Fruit fly (Drosophila melanogaster) whole organism, embryonic: Measurements from ENCODE around the gene Sur-8.
A peak's percentile ranks its signal among the peaks of the same experiment; 100 is the strongest.

Experiments
- Asciz ChIP-seq: fragments of 200-800 bp; sonication (Bioruptor generic); optimal IDR thresholded peaks from 2 replicates; lab custom pipeline; 2017; ENCODE audit warnings: missing biosample characterization, mild to moderate bottlenecking, missing genetic modification characterization, missing genetic modification reagents
- BEAF-32 ChIP-seq: fragments of 200-800 bp; sonication (Bioruptor generic); optimal IDR thresholded peaks from 3 replicates; lab custom pipeline; 2017; ENCODE audit warnings: missing biosample characterization, missing genetic modification characterization, mild to moderate bottlenecking, moderate library complexity, missing genetic modification reagents
- Bgb ChIP-seq: fragments of 200-800 bp; sonication (Bioruptor generic); IDR thresholded peaks from 2 replicates; pipeline ENCODE4 v1.3.6; 2022; ENCODE audit warnings: missing biosample characterization, missing genetic modification characterization; ENCODE audit not compliant: partially characterized antibody
- CG10366 ChIP-seq: fragments of 200-800 bp; sonication (Bioruptor generic); IDR thresholded peaks from 2 replicates; pipeline ENCODE4 v1.3.6; 2022; ENCODE audit warnings: missing biosample characterization, missing genetic modification characterization
- CG12155 ChIP-seq: fragments of 200-800 bp; sonication (Bioruptor generic); optimal IDR thresholded peaks from 3 replicates; lab custom pipeline; 2016; ENCODE audit warnings: missing biosample characterization, missing genetic modification characterization
- CG1603 ChIP-seq: fragments of 200-800 bp; sonication (Bioruptor generic); optimal IDR thresholded peaks from 2 replicates; lab custom pipeline; 2019; ENCODE audit warnings: missing biosample characterization, mild to moderate bottlenecking, missing genetic modification characterization, moderate library complexity
- CG17361 ChIP-seq: fragments of 200-800 bp; sonication (Bioruptor generic); IDR thresholded peaks from 3 replicates; pipeline ENCODE4 v1.3.6; 2022; ENCODE audit warnings: missing biosample characterization, missing genetic modification characterization
- CG17829 ChIP-seq: fragments of 200-800 bp; optimal IDR thresholded peaks from 2 replicates; lab custom pipeline; 2019; ENCODE audit warnings: missing biosample characterization, mild to moderate bottlenecking, missing genetic modification characterization, moderate library complexity
- CG18764 ChIP-seq: fragments of 200-800 bp; sonication (Bioruptor generic); optimal IDR thresholded peaks from 3 replicates; lab custom pipeline; 2016; ENCODE audit warnings: missing biosample characterization, missing genetic modification characterization
- CG2120 ChIP-seq: fragments of 200-800 bp; sonication (Bioruptor generic); optimal IDR thresholded peaks from 3 replicates; lab custom pipeline; 2016; ENCODE audit warnings: missing biosample characterization, missing genetic modification characterization
- CG2678 ChIP-seq: fragments of 200-800 bp; sonication (Bioruptor generic); optimal IDR thresholded peaks from 3 replicates; lab custom pipeline; 2019; ENCODE audit warnings: missing biosample characterization, mild to moderate bottlenecking, missing genetic modification characterization, moderate library complexity
- CG3847 ChIP-seq: fragments of 200-800 bp; sonication (Bioruptor generic); IDR thresholded peaks from 2 replicates; pipeline ENCODE4 v1.3.6; 2022; ENCODE audit warnings: missing biosample characterization, missing genetic modification characterization
- CG4617 ChIP-seq: fragments of 200-800 bp; sonication (Bioruptor generic); optimal IDR thresholded peaks from 3 replicates; lab custom pipeline; 2016; ENCODE audit warnings: missing biosample characterization, missing genetic modification characterization, borderline replicate concordance
- CG7357 ChIP-seq: fragments of 200-800 bp; sonication (Bioruptor generic); IDR thresholded peaks from 3 replicates; pipeline ENCODE4 v1.3.6; 2022; ENCODE audit warnings: missing biosample characterization, missing genetic modification characterization
- Eip74EF ChIP-seq, 2 experiments: fragments of 200-800 bp in 1 of 2; fragments of >200 bp in 1 of 2; sonication (Bioruptor generic) in 1 of 2; optimal IDR thresholded peaks; 2 replicates each; lab custom pipeline; 2017 to 2019; ENCODE audit warnings: missing biosample characterization in 2 of 2, missing genetic modification characterization in 2 of 2, mild to moderate bottlenecking in 1 of 2, moderate library complexity in 1 of 2
- HHEX ChIP-seq: fragments of 200-800 bp; sonication (Bioruptor generic); optimal IDR thresholded peaks from 3 replicates; lab custom pipeline; 2017; ENCODE audit warnings: missing biosample characterization, mild to moderate bottlenecking, missing genetic modification characterization, missing genetic modification reagents
- Hmr ChIP-seq: fragments of 200-800 bp; sonication (Bioruptor generic); optimal IDR thresholded peaks from 3 replicates; lab custom pipeline; 2017; ENCODE audit warnings: mild to moderate bottlenecking, missing biosample characterization, missing genetic modification reagents, missing genetic modification characterization
- Hr51 ChIP-seq, 2 experiments: fragments of 200-800 bp; sonication (Bioruptor generic); optimal IDR thresholded peaks; 2 replicates in 1 of 2; 3 replicates in 1 of 2; lab custom pipeline; 2016 to 2018; ENCODE audit warnings: missing biosample characterization in 2 of 2, missing genetic modification characterization in 2 of 2, mild to moderate bottlenecking in 1 of 2, moderate library complexity in 1 of 2
- Med ChIP-seq: fragments of 200-800 bp; sonication (Bioruptor generic); peaks from one replicate; lab custom pipeline; 2016; ENCODE audit warnings: missing biosample characterization, missing genetic modification characterization, mild to moderate bottlenecking, inconsistent platforms, moderate library complexity
- Nf-YA ChIP-seq: fragments of 200-800 bp; sonication (Bioruptor generic); IDR thresholded peaks from 2 replicates; pipeline ENCODE4 v1.3.6; 2022; ENCODE audit warnings: missing biosample characterization, missing genetic modification characterization
- Sin3A ChIP-seq: fragments of >200 bp; optimal IDR thresholded peaks from 2 replicates; lab custom pipeline; 2018
- Xbp1 ChIP-seq: fragments of 200-800 bp; sonication (Bioruptor generic); optimal IDR thresholded peaks from 3 replicates; lab custom pipeline; 2016; ENCODE audit warnings: missing biosample characterization, mild to moderate bottlenecking, missing genetic modification characterization
- aop ChIP-seq: fragments of 200-800 bp; sonication (Bioruptor generic); IDR thresholded peaks from 2 replicates; pipeline ENCODE4 v1.3.6; 2022; ENCODE audit warnings: missing biosample characterization, missing genetic modification characterization
- bcd ChIP-seq: fragments of 200-800 bp; sonication (Bioruptor generic); optimal IDR thresholded peaks from 2 replicates; lab custom pipeline; 2017; ENCODE audit warnings: missing biosample characterization, mild to moderate bottlenecking, missing genetic modification characterization
- bowl ChIP-seq: fragments of 200-800 bp; sonication (Bioruptor generic); IDR thresholded peaks from 2 replicates; pipeline ENCODE4 v1.3.6; 2022; ENCODE audit warnings: missing biosample characterization, missing genetic modification characterization
- da ChIP-seq: fragments of 200-800 bp; sonication (Bioruptor generic); optimal IDR thresholded peaks from 2 replicates; lab custom pipeline; 2016; ENCODE audit warnings: missing biosample characterization, missing genetic modification characterization
- esg ChIP-seq: fragments of 200-800 bp; sonication (Bioruptor generic); conservative IDR thresholded peaks from 2 replicates; pipeline ENCODE4 v1.3.6; 2022; ENCODE audit warnings: missing biosample characterization, missing genetic modification characterization
- exex ChIP-seq: fragments of 200-800 bp; sonication (Bioruptor generic); optimal IDR thresholded peaks from 4 replicates; lab custom pipeline; 2018; ENCODE audit warnings: missing biosample characterization, mild to moderate bottlenecking, missing genetic modification characterization, moderate library complexity
- fd64A ChIP-seq: fragments of 200-800 bp; sonication (Bioruptor generic); optimal IDR thresholded peaks from 3 replicates; lab custom pipeline; 2018; ENCODE audit warnings: missing biosample characterization, mild to moderate bottlenecking, missing genetic modification characterization
- fru ChIP-seq: fragments of >200 bp; optimal IDR thresholded peaks from 2 replicates; lab custom pipeline; 2017
- ham ChIP-seq: fragments of 200-800 bp; sonication (Bioruptor generic); IDR thresholded peaks from 2 replicates; pipeline ENCODE4 v1.3.6; 2022; ENCODE audit warnings: missing biosample characterization, missing genetic modification characterization
- hbn ChIP-seq: fragments of 200-800 bp; sonication (Bioruptor generic); IDR thresholded peaks from 2 replicates; pipeline ENCODE4 v1.3.6; 2022; ENCODE audit warnings: missing biosample characterization, missing genetic modification characterization; ENCODE audit not compliant: partially characterized antibody
- lbe ChIP-seq: fragments of 200-800 bp; sonication (Bioruptor generic); optimal IDR thresholded peaks from 2 replicates; lab custom pipeline; 2016; ENCODE audit warnings: missing biosample characterization, mild to moderate bottlenecking, missing genetic modification characterization
- sens ChIP-seq: fragments of 200-800 bp; sonication (Bioruptor generic); peaks from one replicate; lab custom pipeline; 2016; ENCODE audit warnings: missing biosample characterization, missing genetic modification characterization
- slou ChIP-seq: fragments of 200-800 bp; sonication (Bioruptor generic); optimal IDR thresholded peaks from 3 replicates; lab custom pipeline; 2016; ENCODE audit warnings: missing biosample characterization, missing genetic modification characterization
- toy ChIP-seq: fragments of 200-800 bp; sonication (Bioruptor generic); IDR thresholded peaks from 2 replicates; pipeline ENCODE4 v1.3.6; 2022; ENCODE audit warnings: missing biosample characterization, missing genetic modification characterization
- zfh1 ChIP-seq: fragments of 200-800 bp; sonication (Bioruptor generic); IDR thresholded peaks from 3 replicates; pipeline ENCODE4 v1.3.6; 2022; ENCODE audit warnings: missing biosample characterization, missing genetic modification characterization

The Sur-8 gene

DNA sequence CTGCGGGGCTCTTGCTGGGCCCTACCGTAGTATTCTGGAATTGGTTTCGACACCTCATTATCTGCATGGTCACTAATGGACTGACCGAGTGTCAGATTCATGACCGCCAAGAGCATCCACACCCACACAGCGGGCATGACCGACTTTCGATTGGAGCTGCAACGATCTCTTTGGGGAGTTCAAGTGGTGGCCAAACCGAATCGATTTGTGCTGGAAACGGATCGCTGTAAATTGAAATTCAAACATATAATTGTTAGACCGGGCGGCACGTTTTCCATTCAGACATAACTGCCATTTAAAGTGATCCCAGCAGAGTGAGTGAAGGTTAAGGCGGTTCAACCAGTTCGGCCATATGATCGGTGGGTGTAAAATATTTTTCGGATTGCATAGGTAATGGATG, 4.1 kb upstream of the Sur-8 start, which contains the start of the genes CG42824 and CG42798 (continued):
- TF ChIP-seq bcd (GFP tag; lab: Kevin White, UChicago) = no peak
- no peak for TF ChIP-seq Asciz (GFP tag; lab: Kevin White, UChicago)

DNA sequence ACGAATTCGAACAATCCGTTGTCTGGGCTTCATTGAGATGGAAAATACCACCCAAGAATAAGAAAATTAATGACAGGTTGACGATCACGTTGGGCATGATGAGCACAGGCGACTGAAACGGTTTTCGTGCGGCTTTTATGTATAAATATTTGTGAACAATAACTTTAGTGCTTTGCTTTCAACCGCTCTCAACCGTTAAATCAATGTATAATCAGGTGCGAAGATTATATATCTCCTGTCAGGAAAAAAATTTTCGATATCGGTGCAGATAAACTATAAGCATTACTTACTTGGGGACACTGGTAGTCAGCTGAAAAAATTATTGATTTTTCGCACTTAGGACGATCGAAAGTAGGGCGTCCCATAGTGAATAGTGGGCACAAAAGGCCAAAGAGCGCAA, 2.7 kb upstream of the Sur-8 start, which contains the start of gene CG42823:
TSS of gene CG42823 (minus strand) at position 101 of the 400 bp plus-strand sequence.
- TF ChIP-seq CG17829 (no peak), CG4617 (GFP tag; lab: Kevin White, UChicago) (no peak), Nf-YA (GFP tag; lab: Robert Waterston, UW) (no peak), Sin3A (lab: Kevin White, UChicago) (no peak), CG3847 (GFP tag; lab: Robert Waterston, UW) (no peak), toy (no peak), zfh1 (GFP tag; lab: Robert Waterston, UW) (no peak), BEAF-32 (GFP tag; lab: Kevin White, UChicago) (no peak), Xbp1 (GFP tag; lab: Kevin White, UChicago) (no peak), exex (tag; lab: Kevin White, UChicago) (no peak), ham (GFP tag; lab: Robert Waterston, UW) (no peak), fd64A (GFP tag; lab: Kevin White, UChicago) (no peak)
- TF ChIP-seq, all 482 proteins: peak for 0

DNA sequence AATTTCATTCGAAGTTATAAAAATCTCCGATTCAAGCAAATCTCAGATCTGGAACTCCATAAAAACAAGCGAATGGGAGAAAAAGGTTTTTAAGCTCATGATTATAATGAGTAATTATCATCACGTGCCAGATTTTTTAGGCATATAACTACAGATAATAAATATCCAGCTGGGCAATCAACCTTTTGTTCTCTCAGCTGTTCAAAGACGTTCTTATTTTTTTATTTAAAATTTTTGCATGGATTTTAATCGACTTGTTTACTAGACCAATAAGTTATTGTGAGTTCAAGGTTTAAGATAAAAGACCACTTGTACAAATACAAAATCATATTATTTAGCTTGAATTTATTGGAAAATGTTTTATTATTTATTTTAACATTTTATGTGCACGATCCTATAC, 1.8 kb upstream of the Sur-8 start:
- TF ChIP-seq da (GFP tag; lab: Kevin White, UChicago) (no peak), lbe (GFP tag; lab: Kevin White, UChicago) (peak; percentile 75), CG2678 (tag; lab: Kevin White, UChicago) (peak; percentile 6), Eip74EF (GFP tag; optimal IDR thresholded peaks at IDR 0.05; lab: Kevin White, UChicago) (no peak), CG2120 (GFP tag; lab: Kevin White, UChicago) (peak; percentile 32), Hmr (GFP tag; lab: Kevin White, UChicago) (peak; percentile 66), CG1603 (tag; lab: Kevin White, UChicago) (no peak), fru (lab: Kevin White, UChicago) (no peak), CG12155 (GFP tag; lab: Kevin White, UChicago) (no peak), zfh1 (GFP tag; lab: Robert Waterston, UW) (no peak), aop (GFP tag; lab: Robert Waterston, UW) (no peak), bowl (no peak), CG17361 (GFP tag; lab: Robert Waterston, UW) (no peak), sens (GFP tag; lab: Kevin White, UChicago) (peak; percentile 15), Med (GFP tag; lab: Kevin White, UChicago) (peak; percentile 33)

DNA sequence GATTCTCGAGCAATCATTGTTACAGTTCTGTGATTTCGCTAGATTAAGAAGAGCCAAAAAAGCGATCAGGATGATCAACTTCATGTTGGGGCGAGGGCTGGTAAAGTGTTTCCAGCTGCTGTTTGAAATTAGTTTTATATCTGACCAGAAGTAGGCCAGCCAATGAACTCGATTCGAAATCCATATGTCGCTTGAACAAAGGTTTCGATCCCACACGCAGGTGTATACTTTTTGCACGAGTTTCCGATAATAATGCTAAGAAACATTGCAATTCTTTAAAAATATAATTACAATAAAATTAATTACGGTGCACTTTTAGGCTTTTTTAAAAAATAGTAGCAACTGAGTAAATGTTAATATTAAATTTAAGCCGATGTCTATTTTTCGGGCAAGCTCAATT, 1.3 kb upstream of the Sur-8 start, which contains the start of gene CG34280:
TSS of gene CG34280 (minus strand) at position 101 of the 400 bp plus-strand sequence.
- TF ChIP-seq Bgb (GFP tag; lab: Robert Waterston, UW) (no peak), CG18764 (GFP tag; lab: Kevin White, UChicago) (no peak), esg (GFP tag; lab: Robert Waterston, UW) (no peak), hbn (GFP tag; lab: Robert Waterston, UW) (no peak), Hr51 (GFP tag; optimal IDR thresholded peaks at IDR 0.05; lab: Kevin White, UChicago) (no peak), slou (GFP tag; lab: Kevin White, UChicago) (no peak), CG10366 (GFP tag; lab: Robert Waterston, UW) (no peak), HHEX (GFP tag; lab: Kevin White, UChicago) (no peak), CG7357 (GFP tag; lab: Robert Waterston, UW) (no peak)
